Fruit fly (Drosophila melanogaster) whole organism, adult: ENCODE measurements around the gene CG17283.
A peak's percentile ranks its signal among the peaks of the same experiment; 100 is the strongest.

Experiments
- CG11617 ChIP-seq: fragments of 200-800 bp; sonication (Bioruptor generic); optimal IDR thresholded peaks from 2 replicates; lab custom pipeline; 2017; ENCODE audit warnings: mild to moderate bottlenecking, missing biosample characterization, missing genetic modification reagents, missing genetic modification characterization
- CG12768 ChIP-seq: fragments of 200-800 bp; sonication (Bioruptor generic); optimal IDR thresholded peaks from 2 replicates; lab custom pipeline; 2017; ENCODE audit warnings: missing biosample characterization, missing genetic modification characterization, mild to moderate bottlenecking, moderate library complexity, missing genetic modification reagents
- CG14711 ChIP-seq: fragments of 200-800 bp; sonication (Bioruptor generic); optimal IDR thresholded peaks from 2 replicates; lab custom pipeline; 2018; ENCODE audit warnings: missing biosample characterization, mild to moderate bottlenecking, missing genetic modification characterization, moderate library complexity
- CG1620 ChIP-seq: fragments of 200-800 bp; sonication (Bioruptor generic); optimal IDR thresholded peaks from 2 replicates; lab custom pipeline; 2016; ENCODE audit warnings: missing biosample characterization, missing genetic modification characterization
- CG33017 ChIP-seq: fragments of 200-800 bp; sonication (Bioruptor generic); optimal IDR thresholded peaks from 2 replicates; lab custom pipeline; 2018; ENCODE audit warnings: missing biosample characterization, mild to moderate bottlenecking, missing genetic modification characterization, moderate library complexity
- CG5204 ChIP-seq: fragments of 200-800 bp; sonication (Bioruptor generic); optimal IDR thresholded peaks from 2 replicates; lab custom pipeline; 2016; ENCODE audit warnings: missing biosample characterization, missing genetic modification characterization
- CG7045 ChIP-seq: fragments of 200-800 bp; sonication (Bioruptor generic); optimal IDR thresholded peaks from 2 replicates; lab custom pipeline; 2017; ENCODE audit warnings: missing biosample characterization, mild to moderate bottlenecking, missing genetic modification characterization
- CG7101 ChIP-seq: fragments of 200-800 bp; sonication (Bioruptor generic); optimal IDR thresholded peaks from 2 replicates; lab custom pipeline; 2018; ENCODE audit warnings: missing biosample characterization, mild to moderate bottlenecking, missing genetic modification characterization, moderate library complexity
- Clk ChIP-seq: fragments of 200-800 bp; sonication (Bioruptor generic); optimal IDR thresholded peaks from 2 replicates; lab custom pipeline; 2017; ENCODE audit warnings: missing biosample characterization, missing genetic modification characterization
- Crg-1 ChIP-seq: fragments of 200-800 bp; sonication (Bioruptor generic); optimal IDR thresholded peaks from 2 replicates; lab custom pipeline; 2016; ENCODE audit warnings: missing biosample characterization, missing genetic modification characterization
- Hr96 ChIP-seq: fragments of 200-800 bp; sonication (Bioruptor generic); optimal IDR thresholded peaks from 2 replicates; lab custom pipeline; 2016; ENCODE audit warnings: missing biosample characterization, missing genetic modification characterization
- Mnt ChIP-seq: fragments of 200-800 bp; sonication (Bioruptor generic); optimal IDR thresholded peaks from 2 replicates; lab custom pipeline; 2016; ENCODE audit warnings: missing biosample characterization, mild to moderate bottlenecking, missing genetic modification characterization
- bab1 ChIP-seq: fragments of 200-800 bp; sonication (Bioruptor generic); optimal IDR thresholded peaks from 3 replicates; lab custom pipeline; 2019; ENCODE audit warnings: missing biosample characterization, mild to moderate bottlenecking, missing genetic modification characterization, moderate library complexity
- cic ChIP-seq: fragments of 200-800 bp; sonication (Bioruptor generic); optimal IDR thresholded peaks from 2 replicates; lab custom pipeline; 2017; ENCODE audit warnings: missing biosample characterization, mild to moderate bottlenecking, missing genetic modification characterization, moderate library complexity
- cnc ChIP-seq, 2 experiments: fragments of >200 bp; optimal IDR thresholded peaks; 2 replicates each; lab custom pipeline; 2017
- kay ChIP-seq: fragments of 200-800 bp; sonication (Bioruptor generic); peaks from one replicate; lab custom pipeline; 2016; ENCODE audit warnings: missing biosample characterization, missing genetic modification characterization, borderline replicate concordance
- ovo ChIP-seq: fragments of 200-800 bp; sonication (Bioruptor generic); optimal IDR thresholded peaks from 2 replicates; lab custom pipeline; 2016; ENCODE audit warnings: missing biosample characterization, missing genetic modification characterization
- pad ChIP-seq: fragments of 200-800 bp; sonication (Bioruptor generic); optimal IDR thresholded peaks from 3 replicates; lab custom pipeline; 2017; ENCODE audit warnings: missing biosample characterization, missing genetic modification characterization, mild to moderate bottlenecking, moderate library complexity, missing genetic modification reagents
- tj ChIP-seq: fragments of 200-800 bp; sonication (Bioruptor generic); optimal IDR thresholded peaks from 3 replicates; lab custom pipeline; 2017; ENCODE audit warnings: missing biosample characterization, mild to moderate bottlenecking, missing genetic modification characterization, moderate library complexity
- toe ChIP-seq: fragments of 200-800 bp; sonication (Bioruptor generic); optimal IDR thresholded peaks from 2 replicates; lab custom pipeline; 2016; ENCODE audit warnings: missing biosample characterization, missing genetic modification characterization

The CG17283 gene

dm6 chr3R:17403188-17403587 lies 4.5 kb upstream of the CG17283 start, which contains the start of gene CG34279:
TSS of gene CG34279 (minus strand) at chr3R:17403288.
- TF ChIP-seq toe (GFP tag; lab: Kevin White, UChicago) = no peak
- no peak for TF ChIP-seq CG14711 (tag; lab: Kevin White, UChicago)
- TF ChIP-seq tj (GFP tag; lab: Kevin White, UChicago) = no peak
- TF ChIP-seq CG5204 (GFP tag; lab: Kevin White, UChicago) = no peak
- no peak for TF ChIP-seq Mnt (GFP tag; lab: Kevin White, UChicago)
- no peak for TF ChIP-seq Crg-1
- TF ChIP-seq CG33017 = no peak
- no peak for TF ChIP-seq Clk (GFP tag; lab: Kevin White, UChicago)
- no peak for TF ChIP-seq CG12768 (GFP tag; lab: Kevin White, UChicago)
- TF ChIP-seq bab1 (GFP tag; lab: Kevin White, UChicago) = no peak
- no peak for TF ChIP-seq kay
- TF ChIP-seq cnc (optimal IDR thresholded peaks at IDR 0.05; lab: Kevin White, UChicago) = no peak
- TF ChIP-seq cic = no peak
- TF ChIP-seq CG11617 (GFP tag; lab: Kevin White, UChicago) = no peak
- no peak for TF ChIP-seq CG1620
- TF ChIP-seq ovo (GFP tag; lab: Kevin White, UChicago) = no peak
- TF ChIP-seq Hr96 = no peak
- no peak for TF ChIP-seq CG7101 (tag; lab: Kevin White, UChicago)

- no peak for TF ChIP-seq CG33017
- no peak for TF ChIP-seq bab1 (GFP tag; lab: Kevin White, UChicago)
- TF ChIP-seq toe (GFP tag; lab: Kevin White, UChicago) = no peak
- TF ChIP-seq kay = peak; percentile 58
These were observed 4.1 kb upstream of the CG17283 start, which contains the start of gene CG34280 for dm6 chr3R:17403618-17404017. TSS of gene CG34280 (minus strand) at chr3R:17403718.

- TF ChIP-seq CG11617 (GFP tag; lab: Kevin White, UChicago) (no peak), Hr96 (no peak), CG12768 (GFP tag; lab: Kevin White, UChicago) (no peak), pad (GFP tag; lab: Kevin White, UChicago) (no peak), Crg-1 (no peak), cic (no peak), kay (no peak), Clk (GFP tag; lab: Kevin White, UChicago) (no peak), CG5204 (GFP tag; lab: Kevin White, UChicago) (no peak), Mnt (GFP tag; lab: Kevin White, UChicago) (no peak), CG33017 (no peak)
These were observed 3.5 kb upstream of the CG17283 start for dm6 chr3R:17404155-17404554.

dm6 chr3R:17405009-17405408 lies 2.7 kb upstream of the CG17283 start, which contains the start of gene CG42823:
TSS of gene CG42823 (minus strand) at chr3R:17405109.
- TF ChIP-seq CG14711 (tag; lab: Kevin White, UChicago) (no peak), CG7045 (GFP tag; lab: Kevin White, UChicago) (no peak), CG7101 (tag; lab: Kevin White, UChicago) (no peak), ovo (GFP tag; lab: Kevin White, UChicago) (no peak), cnc (optimal IDR thresholded peaks at IDR 0.05; lab: Kevin White, UChicago) (no peak), tj (GFP tag; lab: Kevin White, UChicago) (no peak), kay (no peak), cic (no peak), Hr96 (no peak), CG11617 (GFP tag; lab: Kevin White, UChicago) (no peak), CG33017 (no peak), Mnt (GFP tag; lab: Kevin White, UChicago) (no peak)

- TF ChIP-seq CG12768 (GFP tag; lab: Kevin White, UChicago) (no peak), CG14711 (tag; lab: Kevin White, UChicago) (no peak), CG5204 (GFP tag; lab: Kevin White, UChicago) (no peak), kay (no peak), Clk (GFP tag; lab: Kevin White, UChicago) (no peak), tj (GFP tag; lab: Kevin White, UChicago) (no peak), Crg-1 (no peak), CG1620 (no peak), cnc (optimal IDR thresholded peaks at IDR 0.05; lab: Kevin White, UChicago) (no peak), Mnt (GFP tag; lab: Kevin White, UChicago) (no peak), toe (GFP tag; lab: Kevin White, UChicago) (no peak), Hr96 (no peak), CG33017 (no peak), ovo (GFP tag; lab: Kevin White, UChicago) (no peak), pad (GFP tag; lab: Kevin White, UChicago) (no peak), CG11617 (GFP tag; lab: Kevin White, UChicago) (no peak), CG7045 (GFP tag; lab: Kevin White, UChicago) (no peak), CG7101 (tag; lab: Kevin White, UChicago) (no peak), bab1 (GFP tag; lab: Kevin White, UChicago) (no peak), cic (no peak)
These were observed 1.3 kb upstream of the CG17283 start, which contains the start of the genes CG42824 and CG42798 for dm6 chr3R:17406411-17406810. TSS of gene CG42824 (minus strand) at chr3R:17406511. TSS of gene CG42798 (plus strand) at chr3R:17406678.

- TF ChIP-seq CG11617 (GFP tag; lab: Kevin White, UChicago) (no peak), CG14711 (tag; lab: Kevin White, UChicago) (no peak), Mnt (GFP tag; lab: Kevin White, UChicago) (no peak), tj (GFP tag; lab: Kevin White, UChicago) (no peak), Hr96 (no peak), bab1 (GFP tag; lab: Kevin White, UChicago) (no peak), cic (no peak)
These were observed 1.6 kb downstream of the CG17283 start, which contains the start of gene CG5860 for dm6 chr3R:17409319-17409718. TSS of gene CG5860 (plus strand) at chr3R:17409619.
